Fruit fly (Drosophila melanogaster) whole organism, pupa: ENCODE results near the gene subdued.

ENCODE experiments used
- CG10348 ChIP-seq: fragments of 200-800 bp; sonication (Bioruptor generic); IDR thresholded peaks from 2 replicates; pipeline ENCODE4 v1.3.6; 2022; ENCODE audit warnings: missing biosample characterization, missing genetic modification characterization
- CG12605 ChIP-seq: fragments of 200-800 bp; sonication (Bioruptor generic); IDR thresholded peaks from 2 replicates; pipeline ENCODE4 v1.3.6; 2022; ENCODE audit warnings: missing biosample characterization, missing genetic modification characterization
- CG13204 ChIP-seq: fragments of 200-800 bp; sonication (Bioruptor generic); optimal IDR thresholded peaks from 2 replicates; lab custom pipeline; 2018; ENCODE audit warnings: missing biosample characterization, mild to moderate bottlenecking, missing genetic modification characterization, moderate library complexity
- CG14655 ChIP-seq: fragments of 200-800 bp; sonication (Bioruptor generic); optimal IDR thresholded peaks from 3 replicates; lab custom pipeline; 2017; ENCODE audit warnings: mild to moderate bottlenecking, missing biosample characterization, missing genetic modification reagents, missing genetic modification characterization
- CG15710 ChIP-seq: fragments of 200-800 bp; sonication (Bioruptor generic); optimal IDR thresholded peaks from 2 replicates; lab custom pipeline; 2018; ENCODE audit warnings: missing biosample characterization, mild to moderate bottlenecking, missing genetic modification characterization, moderate library complexity
- CG17806 ChIP-seq: fragments of 200-800 bp; sonication (Bioruptor generic); optimal IDR thresholded peaks from 2 replicates; lab custom pipeline; 2018; ENCODE audit warnings: missing biosample characterization, mild to moderate bottlenecking, missing genetic modification characterization, moderate library complexity
- CG32121 ChIP-seq: fragments of 200-800 bp; sonication (Bioruptor generic); IDR thresholded peaks from 2 replicates; pipeline ENCODE4 v1.3.6; 2022; ENCODE audit warnings: missing biosample characterization, missing genetic modification characterization
- CG34367 ChIP-seq: fragments of 200-800 bp; sonication (Bioruptor generic); optimal IDR thresholded peaks from 2 replicates; lab custom pipeline; 2018; ENCODE audit warnings: missing biosample characterization, mild to moderate bottlenecking, missing genetic modification characterization
- CG4496 ChIP-seq: fragments of 200-800 bp; sonication (Bioruptor generic); IDR thresholded peaks from 3 replicates; pipeline ENCODE4 v1.3.6; 2022; ENCODE audit warnings: missing biosample characterization, missing genetic modification characterization
- CG8159 ChIP-seq: fragments of 200-800 bp; sonication (Bioruptor generic); optimal IDR thresholded peaks from 3 replicates; lab custom pipeline; 2018; ENCODE audit warnings: missing biosample characterization, mild to moderate bottlenecking, missing genetic modification characterization, moderate library complexity
- CG8301 ChIP-seq: fragments of 200-800 bp; sonication (Bioruptor generic); optimal IDR thresholded peaks from 2 replicates; lab custom pipeline; 2018; ENCODE audit warnings: missing biosample characterization, mild to moderate bottlenecking, missing genetic modification characterization
- CG9948 ChIP-seq: fragments of 200-800 bp; sonication (Bioruptor generic); optimal IDR thresholded peaks from 2 replicates; lab custom pipeline; 2018; ENCODE audit warnings: missing biosample characterization, mild to moderate bottlenecking, missing genetic modification characterization, moderate library complexity
- D1 ChIP-seq: fragments of 200-800 bp; sonication (Bioruptor generic); optimal IDR thresholded peaks from 2 replicates; lab custom pipeline; 2018; ENCODE audit warnings: missing biosample characterization, mild to moderate bottlenecking, missing genetic modification characterization, moderate library complexity
- EcR ChIP-seq: fragments of 200-800 bp; sonication (Bioruptor generic); optimal IDR thresholded peaks from 3 replicates; lab custom pipeline; 2019; ENCODE audit warnings: missing biosample characterization, missing genetic modification characterization, mild to moderate bottlenecking, moderate library complexity, missing genetic modification reagents
- Ets98B ChIP-seq: fragments of 200-800 bp; sonication (Bioruptor generic); IDR thresholded peaks from 2 replicates; pipeline ENCODE4 v1.3.6; 2022; ENCODE audit warnings: missing biosample characterization, missing genetic modification characterization
- Pif1A ChIP-seq: fragments of 200-800 bp; sonication (Bioruptor generic); optimal IDR thresholded peaks from 3 replicates; lab custom pipeline; 2016; ENCODE audit warnings: missing biosample characterization, missing genetic modification characterization
- Pif1B ChIP-seq: fragments of 200-800 bp; sonication (Bioruptor generic); optimal IDR thresholded peaks from 3 replicates; lab custom pipeline; 2016; ENCODE audit warnings: missing biosample characterization, missing genetic modification characterization
- Snoo ChIP-seq: fragments of 200-800 bp; sonication (Bioruptor generic); optimal IDR thresholded peaks from 3 replicates; lab custom pipeline; 2017; ENCODE audit warnings: missing biosample characterization, mild to moderate bottlenecking, missing genetic modification characterization, inconsistent platforms
- fd96Ca ChIP-seq: fragments of 200-800 bp; sonication (Bioruptor generic); IDR thresholded peaks from 3 replicates; pipeline ENCODE4 v1.3.6; 2022; ENCODE audit warnings: missing biosample characterization, missing genetic modification characterization
- gl ChIP-seq: fragments of 200-800 bp; sonication (Bioruptor generic); optimal IDR thresholded peaks from 2 replicates; lab custom pipeline; 2018; ENCODE audit warnings: missing biosample characterization, mild to moderate bottlenecking, missing genetic modification characterization
- rn ChIP-seq: fragments of 200-800 bp; sonication (Bioruptor generic); IDR thresholded peaks from 2 replicates; pipeline ENCODE4 v1.3.6; 2022; ENCODE audit warnings: missing biosample characterization, missing genetic modification characterization

The subdued gene

DNA sequence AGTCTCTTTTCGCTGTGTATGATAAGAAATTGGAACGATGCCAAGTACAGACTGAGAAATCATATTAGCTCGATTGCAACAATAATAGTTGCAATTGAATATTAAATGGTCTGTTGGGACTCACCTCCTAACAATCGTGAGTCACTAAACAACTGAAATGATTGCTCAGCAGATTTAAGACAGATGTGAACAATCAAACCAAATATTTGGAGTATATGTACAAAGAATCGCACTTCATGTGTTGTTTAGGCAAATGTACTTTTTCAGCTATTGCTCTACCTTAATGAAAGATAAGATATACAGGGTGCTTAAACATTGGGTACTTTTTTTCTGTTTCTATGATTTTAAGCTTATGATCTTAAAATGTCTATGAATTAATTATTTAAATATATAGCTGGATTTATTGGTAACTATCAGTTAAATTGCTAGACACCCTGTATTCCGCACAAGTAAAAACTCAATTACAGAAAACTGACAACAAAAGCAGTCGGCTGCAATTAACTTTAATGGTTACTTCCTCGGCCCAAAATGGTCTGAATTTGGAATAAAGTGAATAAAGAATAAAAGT, 940 bp downstream of the subdued start:
- peak; percentile 78 for TF ChIP-seq CG8301 (tag; lab: Kevin White, UChicago)
- peak; percentile 75 for TF ChIP-seq CG9948 (tag; lab: Kevin White, UChicago)
- TF ChIP-seq gl (tag; lab: Kevin White, UChicago): peak; percentile 57
- no peak for TF ChIP-seq EcR (GFP tag; lab: Kevin White, UChicago)
- TF ChIP-seq CG14655: peak; percentile 83
- TF ChIP-seq fd96Ca: no peak
- TF ChIP-seq CG17806 (tag; lab: Kevin White, UChicago): peak; percentile 80
- TF ChIP-seq Pif1A: peak; percentile 57
- TF ChIP-seq Pif1B: peak; percentile 69
- TF ChIP-seq CG34367 (tag; lab: Kevin White, UChicago): peak; percentile 68
- TF ChIP-seq CG8159: peak; percentile 79
- peak; percentile 92 for TF ChIP-seq CG12605 (GFP tag; lab: Robert Waterston, UW)
- TF ChIP-seq CG10348 (GFP tag; lab: Robert Waterston, UW): no peak
- peak; percentile 96 for TF ChIP-seq CG4496 (GFP tag; lab: Robert Waterston, UW)
- no peak for TF ChIP-seq D1 (tag; lab: Kevin White, UChicago)
- TF ChIP-seq CG13204 (GFP tag; lab: Kevin White, UChicago): peak; percentile 3
- peak; percentile 57 for TF ChIP-seq Snoo (tag; lab: Kevin White, UChicago)
- TF ChIP-seq rn: peak; percentile 69; the same call in 1 of the 2 replicates
- peak; percentile 94 for TF ChIP-seq Ets98B
- peak; percentile 75 for TF ChIP-seq CG15710 (tag; lab: Kevin White, UChicago)
- peak; percentile 88 for TF ChIP-seq CG32121

dm6 chr3R:19641058-19641457, 1.5 kb downstream of the subdued start:
- peak; percentile 75 for TF ChIP-seq CG4496 (GFP tag; lab: Robert Waterston, UW)
- TF ChIP-seq CG13204 (GFP tag; lab: Kevin White, UChicago): peak; percentile 17
- TF ChIP-seq CG17806 (tag; lab: Kevin White, UChicago): no peak
- TF ChIP-seq D1 (tag; lab: Kevin White, UChicago): no peak
- TF ChIP-seq EcR (GFP tag; lab: Kevin White, UChicago): peak; percentile 77
- no peak for TF ChIP-seq gl (tag; lab: Kevin White, UChicago)
- no peak for TF ChIP-seq CG8301 (tag; lab: Kevin White, UChicago)
- peak; percentile 40; the same call in 1 of the 2 replicates for TF ChIP-seq CG32121
- TF ChIP-seq Snoo (tag; lab: Kevin White, UChicago): no peak
- peak; percentile 30; the same call in 1 of the 2 replicates for TF ChIP-seq CG12605 (GFP tag; lab: Robert Waterston, UW)

DNA sequence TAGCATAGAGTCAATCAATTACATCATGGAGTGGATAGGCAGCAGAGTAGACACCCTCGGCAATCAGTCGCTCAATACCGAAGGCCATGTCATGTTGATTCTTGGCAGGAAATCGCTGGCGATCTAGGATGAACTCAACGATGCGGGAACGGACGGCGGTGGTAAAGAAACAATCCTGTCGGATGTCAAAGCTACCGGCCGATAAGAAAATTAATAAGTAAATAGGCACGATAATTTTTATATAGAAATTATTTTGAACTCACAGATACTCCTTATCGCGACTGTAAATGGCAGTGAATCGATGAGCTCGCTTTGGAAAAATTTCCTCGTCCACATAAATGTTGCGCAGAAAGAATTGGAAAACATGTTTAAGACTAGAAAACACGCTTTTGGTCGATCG, 4.5 kb downstream of the subdued start:
- TF ChIP-seq CG4496 (GFP tag; lab: Robert Waterston, UW): no peak
- TF ChIP-seq fd96Ca: no peak
- TF ChIP-seq gl (tag; lab: Kevin White, UChicago): no peak
- no peak for TF ChIP-seq CG12605 (GFP tag; lab: Robert Waterston, UW)
- TF ChIP-seq CG13204 (GFP tag; lab: Kevin White, UChicago): no peak
- no peak for TF ChIP-seq CG34367 (tag; lab: Kevin White, UChicago)
- no peak for TF ChIP-seq EcR (GFP tag; lab: Kevin White, UChicago)
- no peak for TF ChIP-seq D1 (tag; lab: Kevin White, UChicago)
- no peak for TF ChIP-seq Pif1A
- TF ChIP-seq CG17806 (tag; lab: Kevin White, UChicago): no peak
- no peak for TF ChIP-seq Snoo (tag; lab: Kevin White, UChicago)
- no peak for TF ChIP-seq Ets98B
- TF ChIP-seq CG32121: no peak
- TF ChIP-seq CG15710 (tag; lab: Kevin White, UChicago): no peak
- TF ChIP-seq CG14655: no peak
- no peak for TF ChIP-seq CG9948 (tag; lab: Kevin White, UChicago)
- TF ChIP-seq Pif1B: no peak
- TF ChIP-seq CG10348 (GFP tag; lab: Robert Waterston, UW): no peak
- no peak for TF ChIP-seq rn

DNA sequence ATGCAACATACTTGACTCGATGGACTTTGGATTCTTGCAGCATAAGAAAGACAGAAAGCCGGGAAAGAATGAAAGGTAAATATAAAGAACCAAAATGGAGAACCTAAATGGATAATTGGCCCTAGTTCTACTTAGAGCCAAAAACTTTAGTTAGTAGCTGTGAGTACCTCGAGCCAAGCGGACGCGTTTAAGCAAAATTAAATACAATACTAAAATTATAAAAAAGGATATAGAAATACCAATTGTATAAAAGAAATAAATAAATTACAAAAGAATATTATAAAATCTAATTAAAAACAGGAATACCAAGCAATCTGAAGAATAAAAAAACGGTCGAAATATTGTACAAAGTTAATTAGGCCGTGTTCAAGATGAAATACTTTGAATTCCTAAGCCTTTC, 7.9 kb downstream of the subdued start, which contains the start of gene CG34138:
Gene CG34138 (plus strand): TSS at position 301 of the 400 bp plus-strand sequence.
- TF ChIP-seq CG8159: no peak
- TF ChIP-seq CG9948 (tag; lab: Kevin White, UChicago): no peak
- no peak for TF ChIP-seq D1 (tag; lab: Kevin White, UChicago)
- no peak for TF ChIP-seq CG14655
- TF ChIP-seq CG13204 (GFP tag; lab: Kevin White, UChicago): no peak
- no peak for TF ChIP-seq CG4496 (GFP tag; lab: Robert Waterston, UW)
- TF ChIP-seq CG15710 (tag; lab: Kevin White, UChicago): no peak
- TF ChIP-seq gl (tag; lab: Kevin White, UChicago): no peak
- no peak for TF ChIP-seq Snoo (tag; lab: Kevin White, UChicago)
- TF ChIP-seq CG12605 (GFP tag; lab: Robert Waterston, UW): no peak
- TF ChIP-seq Pif1A: no peak
- no peak for TF ChIP-seq CG32121
- no peak for TF ChIP-seq CG34367 (tag; lab: Kevin White, UChicago)
- no peak for TF ChIP-seq rn
- no peak for TF ChIP-seq CG17806 (tag; lab: Kevin White, UChicago)
- TF ChIP-seq Ets98B: no peak
- no peak for TF ChIP-seq Pif1B
- no peak for TF ChIP-seq CG8301 (tag; lab: Kevin White, UChicago)
- no peak for TF ChIP-seq EcR (GFP tag; lab: Kevin White, UChicago)

DNA sequence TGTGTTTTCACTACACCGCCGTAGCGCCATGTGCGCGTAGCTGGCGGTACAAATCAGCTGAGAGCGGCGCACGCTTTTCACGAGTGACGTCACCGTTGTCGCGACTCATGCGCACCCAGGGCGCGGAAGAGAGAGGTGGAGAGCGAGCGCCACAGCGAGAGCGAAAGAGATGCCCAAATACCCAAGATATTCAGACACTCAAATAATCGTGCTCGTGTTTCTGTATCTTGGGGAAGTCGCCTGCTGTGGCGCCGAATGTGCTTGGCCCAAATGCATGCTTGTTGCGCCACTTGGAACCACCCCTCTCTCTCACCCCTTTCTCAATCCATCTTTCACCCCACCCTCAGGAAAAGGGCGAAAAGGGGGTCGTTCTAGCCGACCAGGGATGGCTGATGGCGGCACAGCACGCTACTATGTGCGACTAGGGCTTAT, 9.8 kb downstream of the subdued start, which contains the start of gene CG6231:
Gene CG6231 (minus strand): TSS at position 34 of the 432 bp plus-strand sequence.
- TF ChIP-seq CG12605 (GFP tag; lab: Robert Waterston, UW) (no peak; the same call in 1 of the 2 replicates), fd96Ca (no peak), CG32121 (0 out of 2 replicates have a peak, but pooled peaks have one; percentile 42), Ets98B (no peak; the same call in 1 of the 2 replicates), rn (no peak), CG8159 (no peak), CG15710 (tag; lab: Kevin White, UChicago) (no peak), CG34367 (tag; lab: Kevin White, UChicago) (no peak), CG4496 (GFP tag; lab: Robert Waterston, UW) (no peak), CG10348 (GFP tag; lab: Robert Waterston, UW) (no peak), CG17806 (tag; lab: Kevin White, UChicago) (no peak), EcR (GFP tag; lab: Kevin White, UChicago) (no peak), CG13204 (GFP tag; lab: Kevin White, UChicago) (peak; percentile 92), D1 (tag; lab: Kevin White, UChicago) (no peak), CG14655 (no peak)
